Fruit fly (Drosophila melanogaster) whole organism, pupa: ENCODE data around the gene shep.

Source experiments
- CG10348 ChIP-seq: fragments of 200-800 bp; sonication (Bioruptor generic); IDR thresholded peaks from 2 replicates; pipeline ENCODE4 v1.3.6; 2022; ENCODE audit warnings: missing biosample characterization, missing genetic modification characterization
- CG12605 ChIP-seq: fragments of 200-800 bp; sonication (Bioruptor generic); IDR thresholded peaks from 2 replicates; pipeline ENCODE4 v1.3.6; 2022; ENCODE audit warnings: missing biosample characterization, missing genetic modification characterization
- CG13204 ChIP-seq: fragments of 200-800 bp; sonication (Bioruptor generic); optimal IDR thresholded peaks from 2 replicates; lab custom pipeline; 2018; ENCODE audit warnings: missing biosample characterization, mild to moderate bottlenecking, missing genetic modification characterization, moderate library complexity
- CG14655 ChIP-seq: fragments of 200-800 bp; sonication (Bioruptor generic); optimal IDR thresholded peaks from 3 replicates; lab custom pipeline; 2017; ENCODE audit warnings: mild to moderate bottlenecking, missing biosample characterization, missing genetic modification reagents, missing genetic modification characterization
- CG15710 ChIP-seq: fragments of 200-800 bp; sonication (Bioruptor generic); optimal IDR thresholded peaks from 2 replicates; lab custom pipeline; 2018; ENCODE audit warnings: missing biosample characterization, mild to moderate bottlenecking, missing genetic modification characterization, moderate library complexity
- CG17806 ChIP-seq: fragments of 200-800 bp; sonication (Bioruptor generic); optimal IDR thresholded peaks from 2 replicates; lab custom pipeline; 2018; ENCODE audit warnings: missing biosample characterization, mild to moderate bottlenecking, missing genetic modification characterization, moderate library complexity
- CG32121 ChIP-seq: fragments of 200-800 bp; sonication (Bioruptor generic); IDR thresholded peaks from 2 replicates; pipeline ENCODE4 v1.3.6; 2022; ENCODE audit warnings: missing biosample characterization, missing genetic modification characterization
- CG34367 ChIP-seq: fragments of 200-800 bp; sonication (Bioruptor generic); optimal IDR thresholded peaks from 2 replicates; lab custom pipeline; 2018; ENCODE audit warnings: missing biosample characterization, mild to moderate bottlenecking, missing genetic modification characterization
- CG4496 ChIP-seq: fragments of 200-800 bp; sonication (Bioruptor generic); IDR thresholded peaks from 3 replicates; pipeline ENCODE4 v1.3.6; 2022; ENCODE audit warnings: missing biosample characterization, missing genetic modification characterization
- CG8159 ChIP-seq: fragments of 200-800 bp; sonication (Bioruptor generic); optimal IDR thresholded peaks from 3 replicates; lab custom pipeline; 2018; ENCODE audit warnings: missing biosample characterization, mild to moderate bottlenecking, missing genetic modification characterization, moderate library complexity
- CG8301 ChIP-seq: fragments of 200-800 bp; sonication (Bioruptor generic); optimal IDR thresholded peaks from 2 replicates; lab custom pipeline; 2018; ENCODE audit warnings: missing biosample characterization, mild to moderate bottlenecking, missing genetic modification characterization
- CG9948 ChIP-seq: fragments of 200-800 bp; sonication (Bioruptor generic); optimal IDR thresholded peaks from 2 replicates; lab custom pipeline; 2018; ENCODE audit warnings: missing biosample characterization, mild to moderate bottlenecking, missing genetic modification characterization, moderate library complexity
- D1 ChIP-seq: fragments of 200-800 bp; sonication (Bioruptor generic); optimal IDR thresholded peaks from 2 replicates; lab custom pipeline; 2018; ENCODE audit warnings: missing biosample characterization, mild to moderate bottlenecking, missing genetic modification characterization, moderate library complexity
- EcR ChIP-seq: fragments of 200-800 bp; sonication (Bioruptor generic); optimal IDR thresholded peaks from 3 replicates; lab custom pipeline; 2019; ENCODE audit warnings: missing biosample characterization, missing genetic modification characterization, mild to moderate bottlenecking, moderate library complexity, missing genetic modification reagents
- Ets98B ChIP-seq: fragments of 200-800 bp; sonication (Bioruptor generic); IDR thresholded peaks from 2 replicates; pipeline ENCODE4 v1.3.6; 2022; ENCODE audit warnings: missing biosample characterization, missing genetic modification characterization
- Pif1A ChIP-seq: fragments of 200-800 bp; sonication (Bioruptor generic); optimal IDR thresholded peaks from 3 replicates; lab custom pipeline; 2016; ENCODE audit warnings: missing biosample characterization, missing genetic modification characterization
- Pif1B ChIP-seq: fragments of 200-800 bp; sonication (Bioruptor generic); optimal IDR thresholded peaks from 3 replicates; lab custom pipeline; 2016; ENCODE audit warnings: missing biosample characterization, missing genetic modification characterization
- Snoo ChIP-seq: fragments of 200-800 bp; sonication (Bioruptor generic); optimal IDR thresholded peaks from 3 replicates; lab custom pipeline; 2017; ENCODE audit warnings: missing biosample characterization, mild to moderate bottlenecking, missing genetic modification characterization, inconsistent platforms
- fd96Ca ChIP-seq: fragments of 200-800 bp; sonication (Bioruptor generic); IDR thresholded peaks from 3 replicates; pipeline ENCODE4 v1.3.6; 2022; ENCODE audit warnings: missing biosample characterization, missing genetic modification characterization
- gl ChIP-seq: fragments of 200-800 bp; sonication (Bioruptor generic); optimal IDR thresholded peaks from 2 replicates; lab custom pipeline; 2018; ENCODE audit warnings: missing biosample characterization, mild to moderate bottlenecking, missing genetic modification characterization
- rn ChIP-seq: fragments of 200-800 bp; sonication (Bioruptor generic); IDR thresholded peaks from 2 replicates; pipeline ENCODE4 v1.3.6; 2022; ENCODE audit warnings: missing biosample characterization, missing genetic modification characterization

Gene shep

dm6 chr3L:5145814-5146244, 131.9 kb downstream of the shep start, which contains the start of the genes Fitm and AlaRS-m:
TSS of gene Fitm (minus strand) at chr3L:5146063.
TSS of gene AlaRS-m (plus strand) at chr3L:5146098.
- no peak for TF ChIP-seq Snoo (tag; lab: Kevin White, UChicago)
- no peak for TF ChIP-seq CG15710
- no peak for TF ChIP-seq rn (GFP tag; lab: Robert Waterston, UW)
- TF ChIP-seq CG17806 (tag; lab: Kevin White, UChicago) = no peak
- TF ChIP-seq CG9948 = no peak
- TF ChIP-seq CG13204 (GFP tag; lab: Kevin White, UChicago) = no peak
- no peak for TF ChIP-seq CG34367 (tag; lab: Kevin White, UChicago)
- TF ChIP-seq Ets98B (GFP tag; lab: Robert Waterston, UW) = no peak
- TF ChIP-seq EcR = no peak
- no peak for TF ChIP-seq CG12605 (GFP tag; lab: Robert Waterston, UW)
- TF ChIP-seq CG8301 (tag; lab: Kevin White, UChicago) = no peak
- TF ChIP-seq fd96Ca (GFP tag; lab: Robert Waterston, UW) = no peak
- no peak for TF ChIP-seq CG8159 (tag; lab: Kevin White, UChicago)
- no peak for TF ChIP-seq CG32121 (GFP tag; lab: Robert Waterston, UW)
- TF ChIP-seq gl = no peak
- TF ChIP-seq Pif1A = no peak
- TF ChIP-seq CG14655 = no peak
- no peak for TF ChIP-seq D1 (tag; lab: Kevin White, UChicago)
- no peak for TF ChIP-seq CG4496
- TF ChIP-seq, all 21 proteins: peak for 0

dm6 chr3L:5141380-5142101, 136.2 kb downstream of the shep start, which contains the start of the genes Dhrs4 and Gdap1:
TSS of gene Dhrs4 (minus strand) at chr3L:5141646.
TSS of gene Gdap1 (plus strand) at chr3L:5141953.
- 0 out of 2 replicates have a peak, but pooled peaks have one; percentile 18 for TF ChIP-seq Ets98B (GFP tag; lab: Robert Waterston, UW)
- TF ChIP-seq CG13204 (GFP tag; lab: Kevin White, UChicago) = no peak
- TF ChIP-seq EcR = no peak
- no peak for TF ChIP-seq CG8301 (tag; lab: Kevin White, UChicago)
- peak; percentile 69 for TF ChIP-seq gl
- TF ChIP-seq fd96Ca (GFP tag; lab: Robert Waterston, UW) = 0 out of 3 replicates have a peak, but pooled peaks have one; percentile 30
- peak; percentile 9 for TF ChIP-seq Snoo (tag; lab: Kevin White, UChicago)

DNA sequence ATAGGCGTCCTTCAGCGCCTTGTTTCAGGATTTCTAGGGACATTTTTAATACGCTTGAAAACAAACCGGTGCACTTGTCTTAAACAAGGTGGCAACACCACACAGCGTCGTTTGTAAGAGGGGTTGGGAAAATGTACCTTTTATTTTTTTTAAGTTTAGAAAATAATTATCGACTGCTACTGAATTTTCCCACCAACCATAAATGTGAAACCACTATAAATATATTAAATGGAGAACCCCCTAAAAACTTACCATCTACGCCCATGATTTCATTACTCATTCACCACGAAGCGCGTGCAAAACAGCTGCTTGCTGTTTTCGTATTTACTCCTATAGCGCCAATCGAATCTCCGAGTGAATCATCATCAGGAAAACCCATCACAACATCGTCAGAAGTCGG, 138.4 kb downstream of the shep start, which contains the start of the genes Tcs5 and CHMP2B:
Gene Tcs5 (minus strand): TSS at position 84 of the 400 bp plus-strand sequence.
Gene CHMP2B (plus strand): TSS at position 308 of the 400 bp plus-strand sequence.
- TF ChIP-seq CG14655 (peak; percentile 100), CG9948 (peak; percentile 100), fd96Ca (GFP tag; lab: Robert Waterston, UW) (peak; percentile 100), CG34367 (tag; lab: Kevin White, UChicago) (peak; percentile 100), CG17806 (tag; lab: Kevin White, UChicago) (peak; percentile 100), CG15710 (peak; percentile 100), CG4496 (peak; percentile 100), Pif1B (GFP tag; lab: Kevin White, UChicago) (peak; percentile 100), Pif1A (peak; percentile 100), CG32121 (GFP tag; lab: Robert Waterston, UW) (peak; percentile 100), Snoo (tag; lab: Kevin White, UChicago) (peak; percentile 100), CG8301 (tag; lab: Kevin White, UChicago) (peak; percentile 100), CG10348 (peak; percentile 100), gl (peak; percentile 99), rn (GFP tag; lab: Robert Waterston, UW) (peak; percentile 100), CG8159 (tag; lab: Kevin White, UChicago) (peak; percentile 100), CG13204 (GFP tag; lab: Kevin White, UChicago) (peak; percentile 98), EcR (peak; percentile 71), D1 (tag; lab: Kevin White, UChicago) (no peak), CG12605 (GFP tag; lab: Robert Waterston, UW) (peak; percentile 100), Ets98B (GFP tag; lab: Robert Waterston, UW) (peak; percentile 100)

dm6 chr3L:5136123-5136522, 141.6 kb downstream of the shep start, which contains the start of the genes CG10674 and CG4611:
TSS of gene CG10674 (minus strand) at chr3L:5136292.
TSS of gene CG4611 (plus strand) at chr3L:5136376.
- no peak for TF ChIP-seq Snoo (tag; lab: Kevin White, UChicago)
- no peak for TF ChIP-seq rn (GFP tag; lab: Robert Waterston, UW)
- TF ChIP-seq D1 (tag; lab: Kevin White, UChicago) = no peak
- TF ChIP-seq CG9948 = no peak
- TF ChIP-seq Pif1B (GFP tag; lab: Kevin White, UChicago) = no peak
- TF ChIP-seq CG14655 = no peak
- TF ChIP-seq CG17806 (tag; lab: Kevin White, UChicago) = no peak
- no peak for TF ChIP-seq gl
- no peak for TF ChIP-seq CG32121 (GFP tag; lab: Robert Waterston, UW)
- TF ChIP-seq CG8301 (tag; lab: Kevin White, UChicago) = no peak
- no peak for TF ChIP-seq CG12605 (GFP tag; lab: Robert Waterston, UW)
- TF ChIP-seq Pif1A = no peak
- TF ChIP-seq CG8159 (tag; lab: Kevin White, UChicago) = no peak
- no peak for TF ChIP-seq CG34367 (tag; lab: Kevin White, UChicago)
- TF ChIP-seq EcR = no peak
- no peak for TF ChIP-seq CG4496
- no peak for TF ChIP-seq CG10348
- TF ChIP-seq CG13204 (GFP tag; lab: Kevin White, UChicago) = no peak
- no peak for TF ChIP-seq CG15710
- TF ChIP-seq Ets98B (GFP tag; lab: Robert Waterston, UW) = no peak
